Worm (Caenorhabditis elegans) whole organism, young adult: Measurements from ENCODE around the gene F40D4.13.

Experiments used
- B0019.2 ChIP-seq: fragments of 200-800 bp; sonication (Bioruptor generic); conservative IDR thresholded peaks from 2 replicates; pipeline ENCODE4 v1.3.6; 2022; ENCODE audit warnings: missing genetic modification reagents, missing genetic modification characterization, missing compliant biosample characterization
- lin-35 ChIP-seq, 3 experiments: fragments of 150-350 bp in 2 of 3; sonication (generic microtip) in 1 of 3; optimal IDR thresholded peaks; 2 replicates each; lab custom pipeline; 2014 to 2018; ENCODE audit warnings: missing biosample characterization in 3 of 3, missing genetic modification characterization in 3 of 3, missing genetic modification reagents in 3 of 3
- pha-4 ChIP-seq: fragments of 150-350 bp; sonication (generic microtip); optimal IDR thresholded peaks from 2 replicates; lab custom pipeline; 2014; ENCODE audit warnings: missing biosample characterization, missing genetic modification reagents, missing genetic modification characterization

DNA sequence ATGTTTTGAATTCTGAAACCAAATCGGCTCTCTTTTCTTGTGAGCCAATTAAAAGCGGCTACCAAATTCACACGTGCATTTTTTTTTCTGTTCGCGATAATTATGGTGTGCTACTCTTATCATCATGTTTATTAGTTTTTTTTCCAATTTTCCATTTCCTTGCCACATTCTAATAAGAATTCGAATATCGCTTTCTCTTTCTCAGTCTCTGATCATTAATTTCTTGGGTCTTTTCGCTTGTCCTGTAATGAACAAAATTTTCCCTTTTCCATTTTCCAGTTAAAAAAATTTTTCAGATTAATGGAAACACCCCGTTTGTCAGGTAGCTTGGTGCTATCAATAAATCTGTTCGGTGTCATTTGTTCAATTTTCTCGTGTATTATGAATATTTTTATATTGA, 14.5 kb upstream of the F40D4.13 start, which contains the start of gene srbc-26:
- TF ChIP-seq pha-4 (tag; lab: Kevin White, UChicago) (no peak), B0019.2 (GFP tag; lab: Robert Waterston, UW) (no peak), lin-35 (GFP tag; optimal IDR thresholded peaks at IDR 0.05; lab: Kevin White, UChicago) (no peak)
